Fruit fly (Drosophila melanogaster) whole organism, embryonic: ENCODE data around the gene Cubn.

Source experiments
- Asciz ChIP-seq: fragments of 200-800 bp; sonication (Bioruptor generic); optimal IDR thresholded peaks from 2 replicates; lab custom pipeline; 2017; ENCODE audit warnings: missing biosample characterization, mild to moderate bottlenecking, missing genetic modification characterization, missing genetic modification reagents
- BtbVII ChIP-seq: fragments of 200-800 bp; sonication (Bioruptor generic); optimal IDR thresholded peaks from 3 replicates; lab custom pipeline; 2017; ENCODE audit warnings: missing biosample characterization, mild to moderate bottlenecking, missing genetic modification characterization
- CG10959 ChIP-seq: fragments of 200-800 bp; sonication (Bioruptor generic); IDR thresholded peaks from 2 replicates; pipeline ENCODE4 v1.3.6; 2022; ENCODE audit warnings: missing biosample characterization, missing genetic modification characterization
- CG11723 ChIP-seq: fragments of 200-800 bp; sonication (Bioruptor generic); optimal IDR thresholded peaks from 2 replicates; lab custom pipeline; 2017; ENCODE audit warnings: missing biosample characterization, mild to moderate bottlenecking, missing genetic modification characterization
- CG13287 ChIP-seq: fragments of 200-800 bp; sonication (Bioruptor generic); IDR thresholded peaks from 2 replicates; pipeline ENCODE4 v1.3.6; 2022; ENCODE audit warnings: missing biosample characterization, missing genetic modification characterization; ENCODE audit not compliant: partially characterized antibody
- CG13775 ChIP-seq: fragments of 200-800 bp; sonication (Bioruptor generic); optimal IDR thresholded peaks from 3 replicates; lab custom pipeline; 2017; ENCODE audit warnings: missing biosample characterization, mild to moderate bottlenecking, missing genetic modification characterization
- CG15696 ChIP-seq: fragments of 200-800 bp; sonication (Bioruptor generic); optimal IDR thresholded peaks from 2 replicates; lab custom pipeline; 2019; ENCODE audit warnings: missing biosample characterization, mild to moderate bottlenecking, missing genetic modification characterization, moderate library complexity
- CG2120 ChIP-seq: fragments of 200-800 bp; sonication (Bioruptor generic); optimal IDR thresholded peaks from 3 replicates; lab custom pipeline; 2016; ENCODE audit warnings: missing biosample characterization, missing genetic modification characterization
- CG30403 ChIP-seq: fragments of 200-800 bp; sonication (Bioruptor generic); optimal IDR thresholded peaks from 3 replicates; lab custom pipeline; 2016; ENCODE audit warnings: missing biosample characterization, missing genetic modification characterization
- CG31224 ChIP-seq: fragments of 200-800 bp; sonication (Bioruptor generic); IDR thresholded peaks from 2 replicates; pipeline ENCODE4 v1.3.6; 2022; ENCODE audit warnings: missing biosample characterization, missing genetic modification characterization
- CG4328 ChIP-seq: fragments of 200-800 bp; sonication (Bioruptor generic); optimal IDR thresholded peaks from 3 replicates; lab custom pipeline; 2017; ENCODE audit warnings: missing biosample characterization, missing genetic modification reagents, missing genetic modification characterization
- CG4730 ChIP-seq: fragments of 200-800 bp; sonication (Bioruptor generic); IDR thresholded peaks from 2 replicates; pipeline ENCODE4 v1.3.6; 2022; ENCODE audit warnings: missing biosample characterization, missing genetic modification characterization
- CG5180 ChIP-seq: fragments of 200-800 bp; sonication (Bioruptor generic); optimal IDR thresholded peaks from 3 replicates; lab custom pipeline; 2017; ENCODE audit warnings: missing biosample characterization, missing genetic modification characterization, mild to moderate bottlenecking, moderate library complexity, missing genetic modification reagents
- CG6689 ChIP-seq: fragments of 200-800 bp; sonication (Bioruptor generic); IDR thresholded peaks from 2 replicates; pipeline ENCODE4 v1.3.6; 2022; ENCODE audit warnings: missing biosample characterization, missing genetic modification characterization
- CG7928 ChIP-seq: fragments of 200-800 bp; sonication (Bioruptor generic); optimal IDR thresholded peaks from 2 replicates; lab custom pipeline; 2017; ENCODE audit warnings: missing biosample characterization, mild to moderate bottlenecking, missing genetic modification characterization
- CG9797 ChIP-seq: fragments of 200-800 bp; sonication (Bioruptor generic); optimal IDR thresholded peaks from 3 replicates; lab custom pipeline; 2018; ENCODE audit warnings: missing biosample characterization, mild to moderate bottlenecking, missing genetic modification characterization
- Camta ChIP-seq: fragments of 200-800 bp; sonication (Bioruptor generic); optimal IDR thresholded peaks from 2 replicates; lab custom pipeline; 2016; ENCODE audit warnings: missing biosample characterization, missing genetic modification characterization
- Dad ChIP-seq: fragments of 200-800 bp; sonication (Bioruptor generic); optimal IDR thresholded peaks from 3 replicates; lab custom pipeline; 2016; ENCODE audit warnings: missing biosample characterization, missing genetic modification characterization
- Dfd ChIP-seq, 2 experiments: fragments of >200 bp; optimal IDR thresholded peaks; 2 replicates each; lab custom pipeline; 2017; ENCODE audit warnings: missing biosample characterization in 2 of 2, missing genetic modification characterization in 2 of 2
- Dip3 ChIP-seq: fragments of 200-800 bp; sonication (Bioruptor generic); optimal IDR thresholded peaks from 3 replicates; lab custom pipeline; 2016; ENCODE audit warnings: missing biosample characterization, missing genetic modification characterization
- Dref ChIP-seq: fragments of 200-800 bp; sonication (Bioruptor generic); IDR thresholded peaks from 2 replicates; pipeline ENCODE4 v1.3.6; 2022; ENCODE audit warnings: missing biosample characterization, missing genetic modification characterization
- HLH3B ChIP-seq: fragments of 200-800 bp; sonication (Bioruptor generic); IDR thresholded peaks from 2 replicates; pipeline ENCODE4 v1.3.6; 2022; ENCODE audit warnings: missing biosample characterization, missing genetic modification characterization
- Hand ChIP-seq: fragments of 200-800 bp; sonication (Bioruptor generic); optimal IDR thresholded peaks from 2 replicates; lab custom pipeline; 2017; ENCODE audit warnings: mild to moderate bottlenecking, missing biosample characterization, missing genetic modification reagents, missing genetic modification characterization
- Kr ChIP-seq: fragments of 200-800 bp; sonication (Bioruptor generic); optimal IDR thresholded peaks from 2 replicates; lab custom pipeline; 2017; ENCODE audit warnings: missing biosample characterization, mild to moderate bottlenecking, missing genetic modification characterization
- MTF-1 ChIP-seq: fragments of 200-800 bp; sonication (Bioruptor generic); optimal IDR thresholded peaks from 2 replicates; lab custom pipeline; 2018; ENCODE audit warnings: missing biosample characterization, mild to moderate bottlenecking, missing genetic modification characterization, borderline replicate concordance
- NC2α ChIP-seq: fragments of 200-800 bp; sonication (Bioruptor generic); optimal IDR thresholded peaks from 2 replicates; lab custom pipeline; 2016; ENCODE audit warnings: missing biosample characterization, missing genetic modification characterization
- NfI ChIP-seq: fragments of 200-800 bp; sonication (Bioruptor generic); optimal IDR thresholded peaks from 3 replicates; lab custom pipeline; 2018; ENCODE audit warnings: missing biosample characterization, mild to moderate bottlenecking, missing genetic modification characterization, moderate library complexity
- Ravus ChIP-seq: fragments of 200-800 bp; sonication (Bioruptor generic); IDR thresholded peaks from 2 replicates; pipeline ENCODE4 v1.3.6; 2022; ENCODE audit warnings: missing biosample characterization, missing genetic modification characterization
- Sin3A ChIP-seq: fragments of >200 bp; optimal IDR thresholded peaks from 2 replicates; lab custom pipeline; 2018
- Spps ChIP-seq: fragments of 200-800 bp; sonication (Bioruptor generic); optimal IDR thresholded peaks from 2 replicates; lab custom pipeline; 2018; ENCODE audit warnings: missing biosample characterization, mild to moderate bottlenecking, missing genetic modification characterization
- Trl ChIP-seq, 3 experiments: fragments of >200 bp in 2 of 3; fragments of 200-800 bp in 1 of 3; sonication (Bioruptor generic) in 1 of 3; optimal IDR thresholded peaks; 2 replicates in 1 of 3; 3 replicates in 2 of 3; lab custom pipeline; 2016 to 2017; ENCODE audit warnings: missing biosample characterization in 1 of 3, missing genetic modification characterization in 1 of 3
- YL-1 ChIP-seq: fragments of 200-800 bp; sonication (Bioruptor generic); optimal IDR thresholded peaks from 3 replicates; lab custom pipeline; 2017; ENCODE audit warnings: missing biosample characterization, mild to moderate bottlenecking, missing genetic modification characterization
- ac ChIP-seq: fragments of 200-800 bp; sonication (Bioruptor generic); optimal IDR thresholded peaks from 3 replicates; lab custom pipeline; 2017; ENCODE audit warnings: missing biosample characterization, mild to moderate bottlenecking, missing genetic modification characterization
- cwo ChIP-seq: fragments of 200-800 bp; sonication (Bioruptor generic); optimal IDR thresholded peaks from 3 replicates; lab custom pipeline; 2017; ENCODE audit warnings: missing biosample characterization, missing genetic modification characterization, mild to moderate bottlenecking, moderate library complexity, missing genetic modification reagents
- dan ChIP-seq: fragments of 200-800 bp; sonication (Bioruptor generic); IDR thresholded peaks from 2 replicates; pipeline ENCODE4 v1.3.6; 2022; ENCODE audit warnings: missing biosample characterization, missing genetic modification characterization
- fd102C ChIP-seq: fragments of 200-800 bp; sonication (Bioruptor generic); optimal IDR thresholded peaks from 2 replicates; lab custom pipeline; 2018; ENCODE audit warnings: missing biosample characterization, mild to moderate bottlenecking, missing genetic modification characterization, moderate library complexity
- h ChIP-seq: fragments of >200 bp; optimal IDR thresholded peaks from 2 replicates; lab custom pipeline; 2017
- ham ChIP-seq: fragments of 200-800 bp; sonication (Bioruptor generic); IDR thresholded peaks from 2 replicates; pipeline ENCODE4 v1.3.6; 2022; ENCODE audit warnings: missing biosample characterization, missing genetic modification characterization
- hkb ChIP-seq, 2 experiments: fragments of 200-800 bp in 1 of 2; fragments of >200 bp in 1 of 2; sonication (Bioruptor generic) in 1 of 2; IDR thresholded peaks in 1 of 2; optimal IDR thresholded peaks in 1 of 2; 2 replicates each; pipeline versions ENCODE4 v1.3.6 to Lab custom; 2017 to 2022; ENCODE audit warnings: missing biosample characterization in 1 of 2, missing genetic modification characterization in 1 of 2
- jigr1 ChIP-seq: fragments of 200-800 bp; sonication (Bioruptor generic); IDR thresholded peaks from 3 replicates; pipeline ENCODE4 v1.3.6; 2022; ENCODE audit warnings: missing biosample characterization, missing genetic modification characterization
- lab ChIP-seq: fragments of 200-800 bp; sonication (Bioruptor generic); optimal IDR thresholded peaks from 3 replicates; lab custom pipeline; 2017; ENCODE audit warnings: missing biosample characterization, missing genetic modification characterization, mild to moderate bottlenecking, moderate library complexity, missing genetic modification reagents
- mirr ChIP-seq: fragments of 200-800 bp; sonication (Bioruptor generic); optimal IDR thresholded peaks from 3 replicates; lab custom pipeline; 2018; ENCODE audit warnings: missing biosample characterization, mild to moderate bottlenecking, missing genetic modification characterization
- onecut ChIP-seq: fragments of 200-800 bp; sonication (Bioruptor generic); IDR thresholded peaks from 2 replicates; pipeline ENCODE4 v1.3.6; 2022; ENCODE audit warnings: missing biosample characterization, missing genetic modification characterization
- org-1 ChIP-seq: fragments of 200-800 bp; sonication (Bioruptor generic); optimal IDR thresholded peaks from 2 replicates; lab custom pipeline; 2017; ENCODE audit warnings: missing biosample characterization, missing genetic modification characterization
- pnt ChIP-seq: fragments of 200-800 bp; sonication (Bioruptor generic); optimal IDR thresholded peaks from 3 replicates; lab custom pipeline; 2016; ENCODE audit warnings: missing biosample characterization, missing genetic modification characterization
- schlank ChIP-seq: fragments of 200-800 bp; sonication (Bioruptor generic); optimal IDR thresholded peaks from 2 replicates; lab custom pipeline; 2018; ENCODE audit warnings: missing biosample characterization, mild to moderate bottlenecking, missing genetic modification characterization
- sob ChIP-seq: fragments of 200-800 bp; sonication (Bioruptor generic); IDR thresholded peaks from 2 replicates; pipeline ENCODE4 v1.3.6; 2022; ENCODE audit warnings: missing biosample characterization, missing genetic modification characterization
- unpg ChIP-seq: fragments of 200-800 bp; sonication (Bioruptor generic); optimal IDR thresholded peaks from 3 replicates; lab custom pipeline; 2018; ENCODE audit warnings: missing biosample characterization, mild to moderate bottlenecking, missing genetic modification characterization, moderate library complexity
- wek ChIP-seq: fragments of 200-800 bp; sonication (Bioruptor generic); optimal IDR thresholded peaks from 3 replicates; lab custom pipeline; 2018; ENCODE audit warnings: missing biosample characterization, mild to moderate bottlenecking, missing genetic modification characterization, moderate library complexity

Gene Cubn

dm6 chrX:9600083-9600817 lies 29.1 kb upstream of the Cubn start (continued):
- TF ChIP-seq CG7928 (peak; percentile 16), Dad (GFP tag; lab: Kevin White, UChicago) (peak; percentile 56), CG15696 (tag; lab: Kevin White, UChicago) (no peak), Trl (optimal IDR thresholded peaks at IDR 0.05; lab: Kevin White, UChicago) (no peak), Trl (GFP tag; optimal IDR thresholded peaks at IDR 0.05; lab: Kevin White, UChicago) (peak; percentile 80), onecut (peak; percentile 58), cwo (GFP tag; lab: Kevin White, UChicago) (peak; percentile 99), jigr1 (GFP tag; lab: Robert Waterston, UW) (peak; percentile 41; the same call in 1 of the 3 replicates), HLH3B (GFP tag; lab: Robert Waterston, UW) (0 out of 2 replicates have a peak, but pooled peaks have one; percentile 53), CG31224 (no peak), Camta (GFP tag; lab: Kevin White, UChicago) (peak; percentile 69), h (no peak), Hand (GFP tag; lab: Kevin White, UChicago) (peak; percentile 80), BtbVII (GFP tag; lab: Kevin White, UChicago) (peak; percentile 65), CG6689 (GFP tag; lab: Robert Waterston, UW) (peak; percentile 73), Ravus (GFP tag; lab: Robert Waterston, UW) (no peak), CG13775 (GFP tag; lab: Kevin White, UChicago) (peak; percentile 76), CG4730 (GFP tag; lab: Robert Waterston, UW) (peak; percentile 51; the same call in 1 of the 2 replicates), pnt (peak; percentile 71), Spps (tag; lab: Kevin White, UChicago) (peak; percentile 10), Dfd (GFP tag; optimal IDR thresholded peaks at IDR 0.05; lab: Kevin White, UChicago) (no peak), CG13287 (GFP tag; lab: Robert Waterston, UW) (no peak), Dip3 (GFP tag; lab: Kevin White, UChicago) (peak; percentile 70), ham (no peak), Dref (no peak), wek (peak; percentile 15), NC2α (GFP tag; lab: Kevin White, UChicago) (peak; percentile 38), CG10959 (GFP tag; lab: Robert Waterston, UW) (peak; percentile 42; the same call in 1 of the 2 replicates), hkb (optimal IDR thresholded peaks at IDR 0.05; lab: Kevin White, UChicago) (no peak), hkb (GFP tag; IDR thresholded peaks at IDR 0.05; lab: Robert Waterston, UW) (peak; percentile 70), org-1 (GFP tag; lab: Kevin White, UChicago) (peak; percentile 78), Sin3A (lab: Kevin White, UChicago) (no peak), unpg (GFP tag; lab: Kevin White, UChicago) (peak; percentile 71), CG9797 (GFP tag; lab: Kevin White, UChicago) (no peak), mirr (GFP tag; lab: Kevin White, UChicago) (peak; percentile 42), schlank (tag; lab: Kevin White, UChicago) (peak; percentile 12), NfI (GFP tag; lab: Kevin White, UChicago) (peak; percentile 75), MTF-1 (GFP tag; lab: Kevin White, UChicago) (no peak), dan (GFP tag; lab: Robert Waterston, UW) (no peak), CG5180 (peak; percentile 53), Kr (no peak), lab (GFP tag; lab: Kevin White, UChicago) (peak; percentile 88), CG4328 (GFP tag; lab: Kevin White, UChicago) (peak; percentile 53), CG11723 (peak; percentile 64), sob (GFP tag; lab: Robert Waterston, UW) (peak; percentile 44), CG2120 (GFP tag; lab: Kevin White, UChicago) (peak; percentile 90), Asciz (no peak), fd102C (GFP tag; lab: Kevin White, UChicago) (no peak), ac (GFP tag; lab: Kevin White, UChicago) (no peak), CG30403 (peak; percentile 82), YL-1 (GFP tag; lab: Kevin White, UChicago) (peak; percentile 4)
